Fruit fly (Drosophila melanogaster) whole organism, pupa: Measurements from ENCODE around the gene Septin2.

Experiments
- CG12605 ChIP-seq: fragments of 200-800 bp; sonication (Bioruptor generic); IDR thresholded peaks from 2 replicates; pipeline ENCODE4 v1.3.6; 2022; ENCODE audit warnings: missing biosample characterization, missing genetic modification characterization
- CG14655 ChIP-seq: fragments of 200-800 bp; sonication (Bioruptor generic); optimal IDR thresholded peaks from 3 replicates; lab custom pipeline; 2017; ENCODE audit warnings: mild to moderate bottlenecking, missing biosample characterization, missing genetic modification reagents, missing genetic modification characterization
- CG15710 ChIP-seq: fragments of 200-800 bp; sonication (Bioruptor generic); optimal IDR thresholded peaks from 2 replicates; lab custom pipeline; 2018; ENCODE audit warnings: missing biosample characterization, mild to moderate bottlenecking, missing genetic modification characterization, moderate library complexity
- CG32121 ChIP-seq: fragments of 200-800 bp; sonication (Bioruptor generic); IDR thresholded peaks from 2 replicates; pipeline ENCODE4 v1.3.6; 2022; ENCODE audit warnings: missing biosample characterization, missing genetic modification characterization
- CG8301 ChIP-seq: fragments of 200-800 bp; sonication (Bioruptor generic); optimal IDR thresholded peaks from 2 replicates; lab custom pipeline; 2018; ENCODE audit warnings: missing biosample characterization, mild to moderate bottlenecking, missing genetic modification characterization
- CG9948 ChIP-seq: fragments of 200-800 bp; sonication (Bioruptor generic); optimal IDR thresholded peaks from 2 replicates; lab custom pipeline; 2018; ENCODE audit warnings: missing biosample characterization, mild to moderate bottlenecking, missing genetic modification characterization, moderate library complexity
- EcR ChIP-seq: fragments of 200-800 bp; sonication (Bioruptor generic); optimal IDR thresholded peaks from 3 replicates; lab custom pipeline; 2019; ENCODE audit warnings: missing biosample characterization, missing genetic modification characterization, mild to moderate bottlenecking, moderate library complexity, missing genetic modification reagents
- Pif1A ChIP-seq: fragments of 200-800 bp; sonication (Bioruptor generic); optimal IDR thresholded peaks from 3 replicates; lab custom pipeline; 2016; ENCODE audit warnings: missing biosample characterization, missing genetic modification characterization

- TF ChIP-seq Pif1A (GFP tag; lab: Kevin White, UChicago) (no peak), EcR (GFP tag; lab: Kevin White, UChicago) (no peak), CG8301 (tag; lab: Kevin White, UChicago) (no peak), CG9948 (tag; lab: Kevin White, UChicago) (no peak), CG12605 (no peak), CG32121 (GFP tag; lab: Robert Waterston, UW) (no peak), CG15710 (tag; lab: Kevin White, UChicago) (no peak), CG14655 (GFP tag; lab: Kevin White, UChicago) (no peak)
Observed at dm6 chr3R:20626123-20626522, 38.0 kb upstream of the Septin2 start.
